Worm (Caenorhabditis elegans) whole organism, L2 larva: ENCODE results near the gene acr-8.
A peak's percentile ranks its signal among the peaks of the same experiment; 100 is the strongest.

Experiments
- C34F6.9 ChIP-seq: fragments of 150-350 bp; optimal IDR thresholded peaks from 2 replicates; lab custom pipeline; 2014; ENCODE audit warnings: missing biosample characterization, missing genetic modification characterization
- F13H6.1 ChIP-seq: sonication (generic microtip); optimal IDR thresholded peaks from 2 replicates; lab custom pipeline; 2016; ENCODE audit warnings: missing genetic modification characterization, missing compliant biosample characterization
- Y55F3AM.14 ChIP-seq: fragments of 200-800 bp; sonication (Bioruptor generic); optimal IDR thresholded peaks from 2 replicates; lab custom pipeline; 2018; ENCODE audit warnings: mild to moderate bottlenecking, missing genetic modification characterization, missing compliant biosample characterization
- ZK546.5 ChIP-seq: sonication (generic microtip); optimal IDR thresholded peaks from 2 replicates; lab custom pipeline; 2017; ENCODE audit warnings: missing biosample characterization, missing genetic modification characterization
- alr-1 ChIP-seq: fragments of 150-350 bp; optimal IDR thresholded peaks from 2 replicates; lab custom pipeline; 2014; ENCODE audit warnings: missing biosample characterization, missing genetic modification characterization
- aly-2 ChIP-seq: fragments of 150-350 bp; optimal IDR thresholded peaks from 2 replicates; lab custom pipeline; 2014; ENCODE audit warnings: missing biosample characterization, missing genetic modification characterization
- ama-1 ChIP-seq: fragments of 150-350 bp; optimal IDR thresholded peaks from 2 replicates; lab custom pipeline; 2018; ENCODE audit warnings: inconsistent platforms
- ceh-16 ChIP-seq: fragments of 150-350 bp; optimal IDR thresholded peaks from 2 replicates; lab custom pipeline; 2014; ENCODE audit warnings: missing biosample characterization, missing genetic modification characterization
- ceh-82 ChIP-seq: fragments of 150-350 bp; optimal IDR thresholded peaks from 2 replicates; lab custom pipeline; 2014; ENCODE audit warnings: missing biosample characterization, missing genetic modification characterization
- dmd-4 ChIP-seq: sonication (generic microtip); optimal IDR thresholded peaks from 2 replicates; lab custom pipeline; 2017; ENCODE audit warnings: missing biosample characterization, missing genetic modification characterization
- egl-27 ChIP-seq: sonication (generic microtip); optimal IDR thresholded peaks from 3 replicates; lab custom pipeline; 2017; ENCODE audit warnings: missing biosample characterization, missing genetic modification reagents, missing genetic modification characterization
- elt-1 ChIP-seq: fragments of 150-350 bp; optimal IDR thresholded peaks from 2 replicates; lab custom pipeline; 2014; ENCODE audit warnings: missing biosample characterization, missing genetic modification characterization
- elt-3 ChIP-seq: sonication (generic microtip); optimal IDR thresholded peaks from 2 replicates; lab custom pipeline; 2017; ENCODE audit warnings: missing biosample characterization, missing genetic modification characterization
- fos-1 ChIP-seq: fragments of 150-350 bp; optimal IDR thresholded peaks from 2 replicates; lab custom pipeline; 2014; ENCODE audit warnings: missing biosample characterization, missing genetic modification characterization
- lin-11 ChIP-seq: fragments of 150-350 bp; sonication (generic microtip); optimal IDR thresholded peaks from 2 replicates; lab custom pipeline; 2014; ENCODE audit warnings: missing biosample characterization, missing genetic modification characterization, inconsistent platforms, mixed read lengths
- lin-13 ChIP-seq: fragments of 150-350 bp; optimal IDR thresholded peaks from 2 replicates; lab custom pipeline; 2014; ENCODE audit warnings: missing biosample characterization, missing genetic modification reagents, missing genetic modification characterization
- lin-39 ChIP-seq: fragments of 150-350 bp; optimal IDR thresholded peaks from 2 replicates; lab custom pipeline; 2014; ENCODE audit warnings: missing biosample characterization, missing genetic modification reagents, missing genetic modification characterization
- lsy-2 ChIP-seq, 2 experiments: fragments of 150-350 bp in 1 of 2; sonication (generic microtip) in 1 of 2; optimal IDR thresholded peaks; 2 replicates each; lab custom pipeline; 2014 to 2017; ENCODE audit warnings: missing biosample characterization in 2 of 2, missing genetic modification characterization in 2 of 2
- mab-5 ChIP-seq: fragments of 150-350 bp; optimal IDR thresholded peaks from 2 replicates; lab custom pipeline; 2014; ENCODE audit warnings: missing biosample characterization, missing genetic modification characterization
- mbf-1 ChIP-seq: sonication (generic microtip); optimal IDR thresholded peaks from 2 replicates; lab custom pipeline; 2017; ENCODE audit warnings: missing biosample characterization, missing genetic modification characterization
- mdl-1 ChIP-seq, 2 experiments: fragments of 150-350 bp in 1 of 2; sonication (generic microtip) in 1 of 2; optimal IDR thresholded peaks; 2 replicates each; lab custom pipeline; 2017; ENCODE audit warnings: missing biosample characterization in 2 of 2, missing genetic modification characterization in 2 of 2
- nhr-11 ChIP-seq: fragments of 150-350 bp; optimal IDR thresholded peaks from 2 replicates; lab custom pipeline; 2014; ENCODE audit warnings: missing biosample characterization, missing genetic modification characterization
- nhr-12 ChIP-seq: fragments of 150-350 bp; optimal IDR thresholded peaks from 2 replicates; lab custom pipeline; 2014; ENCODE audit warnings: missing biosample characterization, missing genetic modification characterization
- nhr-129 ChIP-seq: fragments of 150-350 bp; optimal IDR thresholded peaks from 2 replicates; lab custom pipeline; 2014; ENCODE audit warnings: missing biosample characterization, missing genetic modification characterization
- nhr-21 ChIP-seq: fragments of 150-350 bp; optimal IDR thresholded peaks from 2 replicates; lab custom pipeline; 2014; ENCODE audit warnings: missing biosample characterization, missing genetic modification characterization
- nhr-23 ChIP-seq: fragments of 150-350 bp; optimal IDR thresholded peaks from 2 replicates; lab custom pipeline; 2014; ENCODE audit warnings: missing biosample characterization, missing genetic modification reagents, missing genetic modification characterization
- nhr-237 ChIP-seq: fragments of 150-350 bp; optimal IDR thresholded peaks from 2 replicates; lab custom pipeline; 2014; ENCODE audit warnings: missing biosample characterization, missing genetic modification characterization
- nhr-25 ChIP-seq: fragments of 150-350 bp; sonication (generic microtip); optimal IDR thresholded peaks from 3 replicates; lab custom pipeline; 2014; ENCODE audit warnings: missing biosample characterization, missing genetic modification characterization
- nhr-6 ChIP-seq: fragments of 150-350 bp; optimal IDR thresholded peaks from 2 replicates; lab custom pipeline; 2014; ENCODE audit warnings: missing biosample characterization, missing genetic modification characterization
- nhr-77 ChIP-seq: fragments of 150-350 bp; optimal IDR thresholded peaks from 2 replicates; lab custom pipeline; 2014; ENCODE audit warnings: missing biosample characterization, missing genetic modification characterization
- sem-4 ChIP-seq: fragments of 150-350 bp; optimal IDR thresholded peaks from 2 replicates; lab custom pipeline; 2014; ENCODE audit warnings: missing biosample characterization, missing genetic modification reagents, missing genetic modification characterization
- skn-1 ChIP-seq: sonication (generic microtip); optimal IDR thresholded peaks from 2 replicates; lab custom pipeline; 2017; ENCODE audit warnings: missing biosample characterization, missing genetic modification characterization
- sma-3 ChIP-seq: sonication (generic microtip); optimal IDR thresholded peaks from 2 replicates; lab custom pipeline; 2016; ENCODE audit warnings: missing genetic modification reagents, missing genetic modification characterization, missing compliant biosample characterization
- sma-9 ChIP-seq, 2 experiments: fragments of 150-350 bp in 1 of 2; sonication (generic microtip) in 1 of 2; optimal IDR thresholded peaks; 2 replicates each; lab custom pipeline; 2014 to 2016; ENCODE audit warnings: missing genetic modification characterization in 2 of 2, mild to moderate bottlenecking in 1 of 2, missing biosample characterization in 1 of 2, missing compliant biosample characterization in 1 of 2, missing genetic modification reagents in 1 of 2, moderate library complexity in 1 of 2
- snpc-4 ChIP-seq: fragments of 150-350 bp; optimal IDR thresholded peaks from 2 replicates; lab custom pipeline; 2014; ENCODE audit warnings: missing biosample characterization, missing genetic modification characterization
- unc-39 ChIP-seq: fragments of 150-350 bp; optimal IDR thresholded peaks from 2 replicates; lab custom pipeline; 2014; ENCODE audit warnings: missing biosample characterization, missing genetic modification characterization
- unc-55 ChIP-seq: fragments of 150-350 bp; sonication (generic microtip); optimal IDR thresholded peaks from 3 replicates; lab custom pipeline; 2014; ENCODE audit warnings: missing biosample characterization, missing genetic modification reagents, missing genetic modification characterization
- unc-62 ChIP-seq: fragments of 150-350 bp; optimal IDR thresholded peaks from 2 replicates; lab custom pipeline; 2014; ENCODE audit warnings: missing biosample characterization, missing genetic modification reagents, missing genetic modification characterization
- zag-1 ChIP-seq: fragments of 150-350 bp; optimal IDR thresholded peaks from 2 replicates; lab custom pipeline; 2014; ENCODE audit warnings: missing biosample characterization, missing genetic modification characterization
- ztf-1 ChIP-seq: fragments of 200-800 bp; sonication (Bioruptor generic); conservative IDR thresholded peaks from 2 replicates; pipeline ENCODE4 v1.3.6; 2022; ENCODE audit warnings: missing genetic modification characterization, missing compliant biosample characterization
- ztf-4 ChIP-seq: fragments of 150-350 bp; optimal IDR thresholded peaks from 2 replicates; lab custom pipeline; 2014; ENCODE audit warnings: missing biosample characterization, missing genetic modification characterization

The acr-8 gene

ce11 chrX:10422714-10423113 lies 10.2 kb downstream of the acr-8 start:
- no peak for TF ChIP-seq lsy-2 (tag; optimal IDR thresholded peaks at IDR 0.05; lab: Kevin White, UChicago)

- TF ChIP-seq unc-62 (GFP tag; lab: Kevin White, UChicago) (no peak), nhr-21 (tag; lab: Kevin White, UChicago) (no peak), lin-11 (tag; lab: Kevin White, UChicago) (no peak), lin-39 (no peak), nhr-11 (no peak), egl-27 (tag; lab: Kevin White, UChicago) (no peak), ama-1 (no peak), nhr-25 (tag; lab: Kevin White, UChicago) (no peak), zag-1 (no peak)
- TF ChIP-seq, all 48 proteins: peak for 0
Measured at ce11 chrX:10424744-10425143, 12.2 kb downstream of the acr-8 start.

- no peak for TF ChIP-seq zag-1
- no peak for TF ChIP-seq lin-13 (GFP tag; lab: Kevin White, UChicago)
- no peak for TF ChIP-seq mdl-1 (tag; optimal IDR thresholded peaks at IDR 0.05; lab: Kevin White, UChicago)
- TF ChIP-seq ztf-4 (tag; lab: Kevin White, UChicago), result no peak
- TF ChIP-seq snpc-4 (tag; lab: Kevin White, UChicago), result no peak
- no peak for TF ChIP-seq F13H6.1 (tag; lab: Kevin White, UChicago)
- peak; percentile 9 for TF ChIP-seq unc-55 (GFP tag; lab: Kevin White, UChicago)
Measured at ce11 chrX:10428109-10428508, 15.6 kb downstream of the acr-8 start.

ce11 chrX:10428557-10428956 lies 16.0 kb downstream of the acr-8 start, which contains the start of gene mig-15:
Gene mig-15, minus strand, starts transcription at chrX:10428657.
- no peak for TF ChIP-seq unc-39
- TF ChIP-seq sem-4 (tag; lab: Kevin White, UChicago), result no peak
- no peak for TF ChIP-seq mbf-1
- no peak for TF ChIP-seq F13H6.1 (tag; lab: Kevin White, UChicago)
- TF ChIP-seq snpc-4 (tag; lab: Kevin White, UChicago), result no peak
- TF ChIP-seq nhr-23 (tag; lab: Kevin White, UChicago), result no peak
- TF ChIP-seq nhr-12 (tag; lab: Kevin White, UChicago), result no peak
- TF ChIP-seq egl-27 (tag; lab: Kevin White, UChicago), result no peak
- no peak for TF ChIP-seq alr-1 (tag; lab: Kevin White, UChicago)
- TF ChIP-seq lsy-2 (tag; optimal IDR thresholded peaks at IDR 0.05; lab: Kevin White, UChicago), result no peak
- no peak for TF ChIP-seq ztf-1 (GFP tag; lab: Robert Waterston, UW)
- no peak for TF ChIP-seq ztf-4 (tag; lab: Kevin White, UChicago)
- TF ChIP-seq sma-3 (GFP tag; lab: Kevin White, UChicago), result no peak
- no peak for TF ChIP-seq ZK546.5
- no peak for TF ChIP-seq unc-62 (GFP tag; lab: Kevin White, UChicago)
- no peak for TF ChIP-seq aly-2 (tag; lab: Kevin White, UChicago)
- no peak for TF ChIP-seq sma-9 (GFP tag; optimal IDR thresholded peaks at IDR 0.05; lab: Kevin White, UChicago)
- no peak for TF ChIP-seq sma-9 (tag; optimal IDR thresholded peaks at IDR 0.05; lab: Kevin White, UChicago)
- TF ChIP-seq nhr-21 (tag; lab: Kevin White, UChicago), result no peak

ce11 chrX:10429203-10429602 lies 16.7 kb downstream of the acr-8 start:
- TF ChIP-seq nhr-25 (tag; lab: Kevin White, UChicago), result peak; percentile 20
- TF ChIP-seq unc-62 (GFP tag; lab: Kevin White, UChicago), result no peak
- peak; percentile 21 for TF ChIP-seq fos-1 (tag; lab: Kevin White, UChicago)
- peak; percentile 1 for TF ChIP-seq nhr-129 (tag; lab: Kevin White, UChicago)

- TF ChIP-seq aly-2 (tag; lab: Kevin White, UChicago), result no peak
- TF ChIP-seq elt-3 (tag; lab: Kevin White, UChicago), result no peak
- peak; percentile 47 for TF ChIP-seq mab-5
- no peak for TF ChIP-seq snpc-4 (tag; lab: Kevin White, UChicago)
- no peak for TF ChIP-seq nhr-237 (tag; lab: Kevin White, UChicago)
- TF ChIP-seq fos-1 (tag; lab: Kevin White, UChicago), result peak; percentile 76
- TF ChIP-seq lsy-2 (tag; optimal IDR thresholded peaks at IDR 0.05; lab: Kevin White, UChicago), result peak in 1 of 2 experiments; percentile 26
- no peak for TF ChIP-seq ceh-82
- no peak for TF ChIP-seq skn-1
- TF ChIP-seq egl-27 (tag; lab: Kevin White, UChicago), result no peak
- TF ChIP-seq nhr-6, result no peak
- TF ChIP-seq lin-11 (tag; lab: Kevin White, UChicago), result no peak
- TF ChIP-seq nhr-12 (tag; lab: Kevin White, UChicago), result no peak
- no peak for TF ChIP-seq mbf-1
- no peak for TF ChIP-seq elt-1 (tag; lab: Kevin White, UChicago)
- peak; percentile 11 for TF ChIP-seq sma-3 (GFP tag; lab: Kevin White, UChicago)
- TF ChIP-seq dmd-4 (tag; lab: Kevin White, UChicago), result no peak
- TF ChIP-seq ceh-16, result no peak
- TF ChIP-seq sem-4 (tag; lab: Kevin White, UChicago), result peak; percentile 26
- TF ChIP-seq alr-1 (tag; lab: Kevin White, UChicago), result no peak
- no peak for TF ChIP-seq nhr-77
- no peak for TF ChIP-seq C34F6.9 (tag; lab: Kevin White, UChicago)
- TF ChIP-seq unc-55 (GFP tag; lab: Kevin White, UChicago), result peak; percentile 24
- no peak for TF ChIP-seq nhr-11
- TF ChIP-seq zag-1, result no peak
- TF ChIP-seq nhr-129 (tag; lab: Kevin White, UChicago), result no peak
- no peak for TF ChIP-seq Y55F3AM.14 (GFP tag; lab: Kevin White, UChicago)
- no peak for TF ChIP-seq unc-39
Measured at ce11 chrX:10430866-10431265, 18.3 kb downstream of the acr-8 start.
